Fruit fly (Drosophila melanogaster) whole organism, prepupa: ENCODE results near the gene CG14143.
A peak's percentile ranks its signal among the peaks of the same experiment; 100 is the strongest.

Experiments used
- CG10669 ChIP-seq: fragments of 200-800 bp; sonication (Bioruptor generic); optimal IDR thresholded peaks from 3 replicates; lab custom pipeline; 2018; ENCODE audit warnings: missing biosample characterization, mild to moderate bottlenecking, missing genetic modification characterization, moderate library complexity
- CG11762 ChIP-seq: fragments of 200-800 bp; sonication (Bioruptor generic); optimal IDR thresholded peaks from 3 replicates; lab custom pipeline; 2016; ENCODE audit warnings: missing biosample characterization, missing genetic modification characterization; ENCODE audit not compliant: insufficient read depth
- CG15336 ChIP-seq: fragments of 200-800 bp; sonication (Bioruptor generic); IDR thresholded peaks from 2 replicates; pipeline ENCODE4 v1.3.6; 2022; ENCODE audit warnings: missing biosample characterization, missing genetic modification characterization
- CG1621 ChIP-seq: fragments of 200-800 bp; sonication (Bioruptor generic); optimal IDR thresholded peaks from 3 replicates; lab custom pipeline; 2018; ENCODE audit warnings: missing biosample characterization, mild to moderate bottlenecking, missing genetic modification characterization
- CG16779 ChIP-seq: fragments of 200-800 bp; sonication (Bioruptor generic); optimal IDR thresholded peaks from 3 replicates; lab custom pipeline; 2017; ENCODE audit warnings: missing biosample characterization, mild to moderate bottlenecking, missing genetic modification characterization
- CG3032 ChIP-seq: fragments of 200-800 bp; optimal IDR thresholded peaks from 2 replicates; lab custom pipeline; 2019; ENCODE audit warnings: missing biosample characterization, mild to moderate bottlenecking, missing genetic modification characterization, moderate library complexity
- CG31627 ChIP-seq: fragments of 200-800 bp; sonication (Bioruptor generic); optimal IDR thresholded peaks from 3 replicates; lab custom pipeline; 2016; ENCODE audit warnings: missing biosample characterization, missing genetic modification characterization
- CG32006 ChIP-seq: fragments of 200-800 bp; sonication (Bioruptor generic); optimal IDR thresholded peaks from 3 replicates; lab custom pipeline; 2017; ENCODE audit warnings: missing biosample characterization, mild to moderate bottlenecking, missing genetic modification characterization
- CG6163 ChIP-seq: fragments of 200-800 bp; sonication (Bioruptor generic); IDR thresholded peaks from 3 replicates; pipeline ENCODE4 v1.3.6; 2022; ENCODE audit warnings: missing biosample characterization, missing genetic modification characterization
- CG6276 ChIP-seq: fragments of 200-800 bp; sonication (Bioruptor generic); optimal IDR thresholded peaks from 2 replicates; lab custom pipeline; 2017; ENCODE audit warnings: missing biosample characterization, mild to moderate bottlenecking, missing genetic modification characterization
- CG6808 ChIP-seq: fragments of 200-800 bp; sonication (Bioruptor generic); optimal IDR thresholded peaks from 3 replicates; lab custom pipeline; 2017; ENCODE audit warnings: missing biosample characterization, missing genetic modification characterization, mild to moderate bottlenecking, moderate library complexity, missing genetic modification reagents
- CG7368 ChIP-seq: fragments of 200-800 bp; sonication (Bioruptor generic); optimal IDR thresholded peaks from 3 replicates; lab custom pipeline; 2016; ENCODE audit warnings: missing biosample characterization, missing genetic modification characterization
- CG8119 ChIP-seq: fragments of 200-800 bp; sonication (Bioruptor generic); IDR thresholded peaks from 3 replicates; pipeline ENCODE4 v1.3.6; 2022; ENCODE audit warnings: missing biosample characterization, missing genetic modification characterization
- CG8319 ChIP-seq: fragments of 200-800 bp; sonication (Bioruptor generic); optimal IDR thresholded peaks from 3 replicates; lab custom pipeline; 2016; ENCODE audit warnings: missing biosample characterization, missing genetic modification characterization
- CG9139 ChIP-seq: fragments of 200-800 bp; sonication (Bioruptor generic); optimal IDR thresholded peaks from 3 replicates; lab custom pipeline; 2017; ENCODE audit warnings: missing biosample characterization, mild to moderate bottlenecking, missing genetic modification characterization
- Eip93F ChIP-seq: fragments of 200-800 bp; sonication (Bioruptor generic); optimal IDR thresholded peaks from 2 replicates; lab custom pipeline; 2016; ENCODE audit warnings: missing biosample characterization, mild to moderate bottlenecking, missing genetic modification characterization
- Ets21C ChIP-seq: fragments of 200-800 bp; sonication (Bioruptor generic); optimal IDR thresholded peaks from 3 replicates; lab custom pipeline; 2016; ENCODE audit warnings: missing biosample characterization, missing genetic modification characterization
- Gug ChIP-seq: fragments of 200-800 bp; sonication (Bioruptor generic); IDR thresholded peaks from 2 replicates; pipeline ENCODE4 v1.3.6; 2022; ENCODE audit warnings: missing biosample characterization, missing genetic modification characterization
- Hr39 ChIP-seq: fragments of 200-800 bp; sonication (Bioruptor generic); optimal IDR thresholded peaks from 2 replicates; lab custom pipeline; 2016; ENCODE audit warnings: missing biosample characterization, missing genetic modification characterization
- Lpt ChIP-seq: fragments of 200-800 bp; sonication (Bioruptor generic); optimal IDR thresholded peaks from 3 replicates; lab custom pipeline; 2016; ENCODE audit warnings: missing biosample characterization, missing genetic modification characterization
- Met ChIP-seq: fragments of 200-800 bp; sonication (Bioruptor generic); optimal IDR thresholded peaks from 3 replicates; lab custom pipeline; 2016; ENCODE audit warnings: missing biosample characterization, missing genetic modification characterization
- OdsH ChIP-seq: fragments of 200-800 bp; sonication (Bioruptor generic); optimal IDR thresholded peaks from 3 replicates; lab custom pipeline; 2016; ENCODE audit warnings: missing biosample characterization, missing genetic modification characterization
- Sox102F ChIP-seq: fragments of 200-800 bp; sonication (Bioruptor generic); optimal IDR thresholded peaks from 2 replicates; lab custom pipeline; 2016; ENCODE audit warnings: missing biosample characterization, mild to moderate bottlenecking, missing genetic modification characterization
- Sox15 ChIP-seq: fragments of 200-800 bp; sonication (Bioruptor generic); optimal IDR thresholded peaks from 3 replicates; lab custom pipeline; 2016; ENCODE audit warnings: missing biosample characterization, missing genetic modification characterization
- achi ChIP-seq: fragments of 200-800 bp; sonication (Bioruptor generic); optimal IDR thresholded peaks from 3 replicates; lab custom pipeline; 2016; ENCODE audit warnings: missing biosample characterization, missing genetic modification characterization
- acj6 ChIP-seq: fragments of 200-800 bp; sonication (Bioruptor generic); optimal IDR thresholded peaks from 3 replicates; lab custom pipeline; 2016; ENCODE audit warnings: missing biosample characterization, missing genetic modification characterization
- cyc ChIP-seq: fragments of 200-800 bp; sonication (Bioruptor generic); optimal IDR thresholded peaks from 3 replicates; lab custom pipeline; 2016; ENCODE audit warnings: missing biosample characterization, missing genetic modification characterization
- dac ChIP-seq: fragments of 200-800 bp; sonication (Bioruptor generic); optimal IDR thresholded peaks from 2 replicates; lab custom pipeline; 2017; ENCODE audit warnings: missing biosample characterization, mild to moderate bottlenecking, missing genetic modification characterization
- eg ChIP-seq: fragments of 200-800 bp; sonication (Bioruptor generic); IDR thresholded peaks from 3 replicates; pipeline ENCODE4 v1.3.6; 2022; ENCODE audit warnings: missing biosample characterization, missing genetic modification characterization
- esn ChIP-seq: fragments of 200-800 bp; sonication (Bioruptor generic); optimal IDR thresholded peaks from 2 replicates; lab custom pipeline; 2016; ENCODE audit warnings: missing biosample characterization, mild to moderate bottlenecking, missing genetic modification characterization, moderate library complexity
- fd59A ChIP-seq: fragments of 200-800 bp; sonication (Bioruptor generic); optimal IDR thresholded peaks from 2 replicates; lab custom pipeline; 2017; ENCODE audit warnings: missing biosample characterization, mild to moderate bottlenecking, missing genetic modification characterization, missing genetic modification reagents
- fd85E ChIP-seq: fragments of 200-800 bp; sonication (Bioruptor generic); optimal IDR thresholded peaks from 3 replicates; lab custom pipeline; 2016; ENCODE audit warnings: missing biosample characterization, missing genetic modification characterization
- fkh ChIP-seq: fragments of 200-800 bp; sonication (Bioruptor generic); optimal IDR thresholded peaks from 3 replicates; lab custom pipeline; 2017; ENCODE audit warnings: missing biosample characterization, mild to moderate bottlenecking, missing genetic modification characterization, moderate library complexity
- lz ChIP-seq: fragments of 200-800 bp; sonication (Bioruptor generic); optimal IDR thresholded peaks from 3 replicates; lab custom pipeline; 2016; ENCODE audit warnings: missing biosample characterization, missing genetic modification characterization
- net ChIP-seq: fragments of 200-800 bp; sonication (Bioruptor generic); optimal IDR thresholded peaks from 3 replicates; lab custom pipeline; 2016; ENCODE audit warnings: missing biosample characterization, missing genetic modification characterization
- salr ChIP-seq, 2 experiments: fragments of 200-800 bp; sonication (Bioruptor generic); optimal IDR thresholded peaks; 3 replicates each; lab custom pipeline; 2016 to 2018; ENCODE audit warnings: missing biosample characterization in 2 of 2, missing genetic modification characterization in 2 of 2, mild to moderate bottlenecking in 1 of 2
- ss ChIP-seq, 2 experiments: fragments of 200-800 bp; sonication (Bioruptor generic); optimal IDR thresholded peaks; 2 replicates in 1 of 2; 3 replicates in 1 of 2; lab custom pipeline; 2017 to 2018; ENCODE audit warnings: mild to moderate bottlenecking in 2 of 2, missing biosample characterization in 2 of 2, missing genetic modification characterization in 2 of 2, moderate library complexity in 1 of 2
- svp ChIP-seq: fragments of 200-800 bp; sonication (Bioruptor generic); peaks from one replicate; lab custom pipeline; 2016; ENCODE audit warnings: missing biosample characterization, missing genetic modification characterization
- vri ChIP-seq: fragments of 200-800 bp; sonication (Bioruptor generic); optimal IDR thresholded peaks from 3 replicates; lab custom pipeline; 2016; ENCODE audit warnings: missing biosample characterization, mild to moderate bottlenecking, missing genetic modification characterization

CG14143 gene

dm6 chr3L:11155380-11155779, 20.6 kb downstream of the CG14143 start (continued):
- TF ChIP-seq vri (no peak), cyc (GFP tag; lab: Kevin White, UChicago) (no peak), Ets21C (no peak), CG11762 (GFP tag; lab: Kevin White, UChicago) (no peak), acj6 (GFP tag; lab: Kevin White, UChicago) (peak; percentile 54), CG6163 (GFP tag; lab: Robert Waterston, UW) (peak; percentile 70), CG32006 (peak; percentile 70), Sox102F (GFP tag; lab: Kevin White, UChicago) (no peak), Hr39 (peak; percentile 37), net (GFP tag; lab: Kevin White, UChicago) (peak; percentile 57), CG16779 (tag; lab: Kevin White, UChicago) (no peak), CG7368 (no peak), svp (no peak), CG15336 (GFP tag; lab: Robert Waterston, UW) (peak; percentile 85), Met (GFP tag; lab: Kevin White, UChicago) (peak; percentile 43), fd59A (no peak), CG3032 (tag; lab: Kevin White, UChicago) (peak; percentile 5), Lpt (no peak), achi (GFP tag; lab: Kevin White, UChicago) (peak; percentile 59), esn (GFP tag; lab: Kevin White, UChicago) (peak; percentile 32), Eip93F (no peak), fd85E (no peak), ss (GFP tag; optimal IDR thresholded peaks at IDR 0.05; lab: Kevin White, UChicago) (no peak), CG9139 (GFP tag; lab: Kevin White, UChicago) (no peak), Gug (GFP tag; lab: Robert Waterston, UW) (peak; percentile 69; the same call in 1 of the 2 replicates), CG8119 (GFP tag; lab: Robert Waterston, UW) (peak; percentile 82; the same call in 2 of the 3 replicates), CG1621 (tag; lab: Kevin White, UChicago) (no peak), salr (GFP tag; optimal IDR thresholded peaks at IDR 0.05; lab: Kevin White, UChicago) (peak in 1 of 2 experiments; percentile 35), CG31627 (GFP tag; lab: Kevin White, UChicago) (peak; percentile 38), Sox15 (no peak), CG10669 (no peak), CG6276 (peak; percentile 62), eg (GFP tag; lab: Robert Waterston, UW) (peak; percentile 81), lz (GFP tag; lab: Kevin White, UChicago) (peak; percentile 20), dac (no peak), OdsH (peak; percentile 61), CG6808 (peak; percentile 14), CG8319 (GFP tag; lab: Kevin White, UChicago) (no peak)

DNA sequence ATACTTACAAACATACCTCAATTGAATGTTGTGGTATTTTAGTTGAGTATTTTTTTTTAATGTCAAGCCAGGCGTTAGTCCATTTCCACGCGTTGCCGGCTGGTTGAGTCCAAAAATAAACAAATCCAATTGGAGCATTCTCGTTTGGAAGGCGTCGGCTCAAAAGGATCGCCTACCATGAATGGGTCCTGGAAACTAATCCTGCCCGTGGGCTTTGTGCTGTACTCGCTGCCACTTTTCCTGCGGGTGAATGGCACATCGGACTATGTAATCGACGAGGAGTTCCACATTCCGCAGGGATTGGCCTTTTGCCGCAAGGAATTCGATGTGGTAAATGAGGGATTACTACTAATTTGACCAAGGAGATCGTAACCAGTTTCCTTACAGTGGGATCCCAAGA, 30.1 kb downstream of the CG14143 start, which contains the start of gene Alg10:
TSS of gene Alg10 (plus strand) at position 73 of the 400 bp plus-strand sequence.
- TF ChIP-seq fkh (GFP tag; lab: Kevin White, UChicago) (peak; percentile 57), cyc (GFP tag; lab: Kevin White, UChicago) (no peak)
